Worm (Caenorhabditis elegans) whole organism, L4 larva: Measurements from ENCODE around the gene lpr-5.

ENCODE experiments used
- D1046.2 ChIP-seq: fragments of 200-800 bp; sonication (Bioruptor generic); IDR thresholded peaks from 2 replicates; pipeline ENCODE4 v1.3.6; 2022; ENCODE audit warnings: missing genetic modification characterization, missing compliant biosample characterization
- F10B5.3 ChIP-seq: sonication (generic microtip); optimal IDR thresholded peaks from 2 replicates; lab custom pipeline; 2016; ENCODE audit warnings: mild to moderate bottlenecking, missing genetic modification characterization, missing compliant biosample characterization
- F44E2.7 ChIP-seq: fragments of 200-800 bp; sonication (Bioruptor generic); IDR thresholded peaks from 2 replicates; pipeline ENCODE4 v2.1.2; 2022; ENCODE audit warnings: missing genetic modification characterization, missing compliant biosample characterization
- F49E8.2 ChIP-seq: sonication (generic microtip); optimal IDR thresholded peaks from 2 replicates; lab custom pipeline; 2016; ENCODE audit warnings: missing compliant biosample characterization, mild to moderate bottlenecking, missing genetic modification characterization, borderline replicate concordance
- T26A8.4 ChIP-seq: fragments of 200-800 bp; sonication (Bioruptor generic); IDR thresholded peaks from 2 replicates; pipeline ENCODE4 v1.3.6; 2022; ENCODE audit warnings: missing genetic modification characterization, missing compliant biosample characterization
- Y48G9A.11 ChIP-seq: fragments of 200-800 bp; sonication (Bioruptor generic); IDR thresholded peaks from 2 replicates; pipeline ENCODE4 v1.3.6; 2022; ENCODE audit warnings: missing genetic modification reagents, missing genetic modification characterization, missing compliant biosample characterization
- Y5F2A.4 ChIP-seq: fragments of 200-800 bp; sonication (Bioruptor generic); optimal IDR thresholded peaks from 2 replicates; lab custom pipeline; 2018; ENCODE audit warnings: mild to moderate bottlenecking, missing genetic modification characterization, missing compliant biosample characterization
- Y75B8A.6 ChIP-seq: fragments of 200-800 bp; sonication (Bioruptor generic); IDR thresholded peaks from 2 replicates; pipeline ENCODE4 v1.3.6; 2022; ENCODE audit warnings: missing genetic modification reagents, missing genetic modification characterization, missing compliant biosample characterization
- ZK337.2 ChIP-seq: fragments of 200-800 bp; sonication (Bioruptor generic); IDR thresholded peaks from 2 replicates; pipeline ENCODE4 v1.3.6; 2022; ENCODE audit warnings: missing genetic modification reagents, missing genetic modification characterization, missing compliant biosample characterization
- ZK546.5 ChIP-seq, 2 experiments: sonication (generic microtip); optimal IDR thresholded peaks; 2 replicates each; lab custom pipeline; 2017; ENCODE audit warnings: missing biosample characterization in 2 of 2, missing genetic modification characterization in 2 of 2
- aha-1 ChIP-seq: fragments of 150-350 bp; peaks from one replicate; lab custom pipeline; 2014; ENCODE audit warnings: missing biosample characterization, missing genetic modification characterization
- aly-2 ChIP-seq: sonication (generic microtip); optimal IDR thresholded peaks from 2 replicates; lab custom pipeline; 2018; ENCODE audit warnings: missing biosample characterization, missing genetic modification characterization
- cey-2 ChIP-seq: sonication (generic microtip); optimal IDR thresholded peaks from 3 replicates; lab custom pipeline; 2017; ENCODE audit warnings: missing genetic modification characterization, mild to moderate bottlenecking, missing compliant biosample characterization, antibody characterized with exemption, borderline replicate concordance; ENCODE audit not compliant: insufficient read depth
- ctbp-1 ChIP-seq: fragments of 200-800 bp; sonication (Bioruptor generic); IDR thresholded peaks from 2 replicates; pipeline ENCODE4 v1.3.6; 2022; ENCODE audit warnings: missing genetic modification reagents, missing genetic modification characterization, missing compliant biosample characterization
- daf-12 ChIP-seq: fragments of 150-350 bp; optimal IDR thresholded peaks from 2 replicates; lab custom pipeline; 2014; ENCODE audit warnings: missing biosample characterization, missing genetic modification reagents, missing genetic modification characterization
- dmd-9 ChIP-seq: fragments of 200-800 bp; sonication (Bioruptor generic); IDR thresholded peaks from 2 replicates; pipeline ENCODE4 v1.3.6; 2022; ENCODE audit warnings: missing genetic modification reagents, missing genetic modification characterization, missing compliant biosample characterization
- dve-1 ChIP-seq: sonication (generic microtip); optimal IDR thresholded peaks from 2 replicates; lab custom pipeline; 2017; ENCODE audit warnings: antibody characterized with exemption, mild to moderate bottlenecking, missing genetic modification characterization, missing compliant biosample characterization; ENCODE audit not compliant: insufficient read depth
- fos-1 ChIP-seq: fragments of 150-350 bp; optimal IDR thresholded peaks from 2 replicates; lab custom pipeline; 2014; ENCODE audit warnings: missing biosample characterization, missing genetic modification characterization
- hlh-11 ChIP-seq: fragments of 200-800 bp; sonication (Bioruptor generic); optimal IDR thresholded peaks from 2 replicates; lab custom pipeline; 2018; ENCODE audit warnings: mild to moderate bottlenecking, missing genetic modification characterization, missing compliant biosample characterization
- hlh-30 ChIP-seq: sonication (generic microtip); optimal IDR thresholded peaks from 2 replicates; lab custom pipeline; 2017; ENCODE audit warnings: antibody characterized with exemption, mild to moderate bottlenecking, missing genetic modification characterization, missing compliant biosample characterization; ENCODE audit not compliant: insufficient read depth
- hmg-1.1 ChIP-seq: fragments of 200-800 bp; sonication (Bioruptor generic); IDR thresholded peaks from 2 replicates; pipeline ENCODE4 v1.3.6; 2022; ENCODE audit warnings: missing genetic modification reagents, missing genetic modification characterization, missing compliant biosample characterization
- lin-13 ChIP-seq: fragments of 150-350 bp; optimal IDR thresholded peaks from 2 replicates; lab custom pipeline; 2014; ENCODE audit warnings: missing biosample characterization, missing genetic modification reagents, missing genetic modification characterization
- lin-15B ChIP-seq: fragments of 150-350 bp; sonication (generic microtip); optimal IDR thresholded peaks from 3 replicates; lab custom pipeline; 2014; ENCODE audit warnings: missing biosample characterization, missing genetic modification characterization
- lir-3 ChIP-seq: sonication (generic microtip); optimal IDR thresholded peaks from 2 replicates; lab custom pipeline; 2016; ENCODE audit warnings: mild to moderate bottlenecking, missing genetic modification characterization, missing compliant biosample characterization
- lsy-2 ChIP-seq, 2 experiments: fragments of 150-350 bp in 1 of 2; sonication (generic microtip) in 1 of 2; optimal IDR thresholded peaks; 2 replicates each; lab custom pipeline; 2014 to 2017; ENCODE audit warnings: missing biosample characterization in 2 of 2, missing genetic modification characterization in 2 of 2
- mdl-1 ChIP-seq, 2 experiments: fragments of 150-350 bp in 1 of 2; sonication (generic microtip) in 1 of 2; optimal IDR thresholded peaks; 2 replicates each; lab custom pipeline; 2014 to 2017; ENCODE audit warnings: missing biosample characterization in 2 of 2, missing genetic modification characterization in 2 of 2
- mdt-29 ChIP-seq: fragments of 200-800 bp; sonication (Bioruptor generic); IDR thresholded peaks from 2 replicates; pipeline ENCODE4 v1.3.6; 2022; ENCODE audit warnings: missing genetic modification reagents, missing genetic modification characterization, missing compliant biosample characterization
- mep-1 ChIP-seq: fragments of 150-350 bp; sonication (generic microtip); optimal IDR thresholded peaks from 3 replicates; lab custom pipeline; 2014; ENCODE audit warnings: missing biosample characterization, missing genetic modification characterization
- mes-2 ChIP-seq: sonication (generic microtip); optimal IDR thresholded peaks from 2 replicates; lab custom pipeline; 2016; ENCODE audit warnings: missing genotype, mild to moderate bottlenecking, missing genetic modification characterization, missing compliant biosample characterization; ENCODE audit not compliant: poor library complexity, severe bottlenecking
- nhr-25 ChIP-seq: sonication (generic microtip); optimal IDR thresholded peaks from 2 replicates; lab custom pipeline; 2017; ENCODE audit warnings: missing genetic modification characterization, mild to moderate bottlenecking, missing compliant biosample characterization, antibody characterized with exemption, moderate library complexity, borderline replicate concordance; ENCODE audit not compliant: insufficient read depth
- nhr-41 ChIP-seq: fragments of 200-800 bp; sonication (Bioruptor generic); IDR thresholded peaks from 2 replicates; pipeline ENCODE4 v1.3.6; 2022; ENCODE audit warnings: missing genetic modification reagents, missing genetic modification characterization, missing compliant biosample characterization
- nhr-6 ChIP-seq: fragments of 150-350 bp; optimal IDR thresholded peaks from 2 replicates; lab custom pipeline; 2014; ENCODE audit warnings: missing biosample characterization, missing genetic modification characterization
- nhr-76 ChIP-seq: fragments of 150-350 bp; optimal IDR thresholded peaks from 2 replicates; lab custom pipeline; 2014; ENCODE audit warnings: missing biosample characterization, missing genetic modification characterization
- pqm-1 ChIP-seq: sonication (generic microtip); optimal IDR thresholded peaks from 2 replicates; lab custom pipeline; 2017; ENCODE audit warnings: missing biosample characterization, missing genetic modification characterization
- saeg-2 ChIP-seq: fragments of 200-800 bp; sonication (Bioruptor generic); IDR thresholded peaks from 2 replicates; pipeline ENCODE4 v1.3.6; 2022; ENCODE audit warnings: missing genetic modification reagents, missing genetic modification characterization, missing compliant biosample characterization
- sdz-12 ChIP-seq: fragments of 200-800 bp; sonication (Bioruptor generic); optimal IDR thresholded peaks from 2 replicates; lab custom pipeline; 2018; ENCODE audit warnings: mild to moderate bottlenecking, missing genetic modification characterization, missing compliant biosample characterization
- skn-1 ChIP-seq: fragments of 150-350 bp; optimal IDR thresholded peaks from 2 replicates; lab custom pipeline; 2014; ENCODE audit warnings: missing biosample characterization, missing genetic modification characterization
- snpc-1.2 ChIP-seq: fragments of 200-800 bp; sonication (Bioruptor generic); IDR thresholded peaks from 2 replicates; pipeline ENCODE4 v1.3.6; 2022; ENCODE audit warnings: missing genetic modification reagents, missing genetic modification characterization, missing compliant biosample characterization
- spr-1 ChIP-seq: sonication (generic microtip); optimal IDR thresholded peaks from 2 replicates; lab custom pipeline; 2016; ENCODE audit warnings: mild to moderate bottlenecking, missing genetic modification characterization, missing compliant biosample characterization
- zag-1 ChIP-seq: fragments of 150-350 bp; optimal IDR thresholded peaks from 2 replicates; lab custom pipeline; 2014; ENCODE audit warnings: missing biosample characterization, missing genetic modification characterization
- zfp-2 ChIP-seq: sonication (generic microtip); optimal IDR thresholded peaks from 2 replicates; lab custom pipeline; 2016; ENCODE audit warnings: mild to moderate bottlenecking, missing genetic modification characterization, missing compliant biosample characterization
- zfp-3 ChIP-seq: fragments of 200-800 bp; sonication (Bioruptor generic); conservative IDR thresholded peaks from 2 replicates; pipeline ENCODE4 v1.3.6; 2022; ENCODE audit warnings: missing genetic modification reagents, missing genetic modification characterization, missing compliant biosample characterization
- zip-11 ChIP-seq: fragments of 200-800 bp; sonication (Bioruptor generic); IDR thresholded peaks from 2 replicates; pipeline ENCODE4 v1.3.6; 2022; ENCODE audit warnings: missing genetic modification characterization, missing compliant biosample characterization
- zip-2 ChIP-seq: fragments of 150-350 bp; optimal IDR thresholded peaks from 2 replicates; lab custom pipeline; 2014; ENCODE audit warnings: missing biosample characterization, missing genetic modification characterization

lpr-5 gene

ce11 chrX:11014394-11015280, 47.3 kb upstream of the lpr-5 start (continued):
- TF ChIP-seq F10B5.3 (tag; lab: Kevin White, UChicago) (no peak), T26A8.4 (no peak), skn-1 (tag; lab: Kevin White, UChicago) (no peak), aha-1 (tag; lab: Kevin White, UChicago) (peak; percentile 41), lin-13 (GFP tag; lab: Kevin White, UChicago) (no peak), hlh-11 (tag; lab: Kevin White, UChicago) (peak; percentile 42), aly-2 (tag; lab: Kevin White, UChicago) (no peak), nhr-41 (GFP tag; lab: Robert Waterston, UW) (no peak), D1046.2 (no peak), zip-2 (tag; lab: Kevin White, UChicago) (no peak), pqm-1 (no peak), lir-3 (no peak), daf-12 (tag; lab: Kevin White, UChicago) (no peak), hlh-30 (tag; lab: Kevin White, UChicago) (peak; percentile 47)

DNA sequence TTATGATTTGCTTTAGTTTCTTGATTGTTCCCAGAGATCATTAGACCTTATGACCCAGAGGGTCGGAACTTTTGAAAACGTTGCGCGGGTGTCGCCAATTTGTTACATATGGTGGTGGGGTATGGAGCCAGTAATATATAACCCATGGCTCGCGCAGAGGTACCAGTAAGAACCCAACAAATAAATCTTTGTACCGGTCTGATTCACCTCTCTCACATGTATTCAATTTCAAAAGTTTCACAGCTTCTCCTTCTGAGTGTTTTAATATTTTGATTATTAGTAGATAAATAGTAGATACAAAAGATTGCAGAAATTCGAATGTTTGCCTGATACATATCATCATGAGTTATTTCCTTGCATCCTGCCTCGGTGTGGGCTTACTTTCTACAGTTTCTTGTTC, 45.8 kb upstream of the lpr-5 start, which contains the start of gene egl-15:
Gene egl-15 (plus strand): TSS at position 301 of the 400 bp plus-strand sequence.
- TF ChIP-seq hlh-11 (tag; lab: Kevin White, UChicago), result no peak
- TF ChIP-seq zfp-2 (tag; lab: Kevin White, UChicago), result no peak
- no peak for TF ChIP-seq lin-15B (tag; lab: Kevin White, UChicago)
- TF ChIP-seq sdz-12 (GFP tag; lab: Kevin White, UChicago), result no peak
- no peak for TF ChIP-seq zag-1 (tag; lab: Kevin White, UChicago)
- no peak for TF ChIP-seq Y48G9A.11 (GFP tag; lab: Robert Waterston, UW)
- TF ChIP-seq dve-1, result no peak
- TF ChIP-seq hmg-1.1 (GFP tag; lab: Robert Waterston, UW), result no peak
- no peak for TF ChIP-seq nhr-76
- no peak for TF ChIP-seq spr-1 (tag; lab: Kevin White, UChicago)
- TF ChIP-seq dmd-9 (GFP tag; lab: Robert Waterston, UW), result no peak
- no peak for TF ChIP-seq mdl-1 (tag; optimal IDR thresholded peaks at IDR 0.05; lab: Kevin White, UChicago)
- TF ChIP-seq zip-11 (GFP tag; lab: Robert Waterston, UW), result no peak

DNA sequence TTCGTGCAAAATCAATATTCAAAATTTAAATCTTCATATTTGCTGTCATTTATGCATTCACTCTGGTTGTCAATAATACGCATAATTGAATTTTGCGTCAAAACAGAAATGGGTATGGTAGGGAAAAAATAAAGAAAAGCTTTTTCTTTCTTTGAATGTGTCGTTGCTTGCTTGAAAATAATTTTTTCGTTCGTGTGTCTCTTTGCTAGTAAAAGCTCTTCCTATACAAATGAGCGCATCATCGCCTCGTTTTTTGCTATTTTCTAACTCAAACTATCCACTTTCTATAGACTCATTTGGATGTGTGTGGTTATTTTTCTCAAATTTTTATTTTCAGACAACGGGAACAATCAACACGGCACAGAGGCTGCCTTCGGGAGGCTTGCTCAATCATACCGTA, 33.3 kb upstream of the lpr-5 start, which contains the start of gene ldb-1:
Gene ldb-1 (plus strand): TSS at position 301 of the 400 bp plus-strand sequence.
- TF ChIP-seq nhr-25 (tag; lab: Kevin White, UChicago) (no peak), ZK546.5 (tag; optimal IDR thresholded peaks at IDR 0.05; lab: Kevin White, UChicago) (no peak), zfp-2 (tag; lab: Kevin White, UChicago) (no peak), lin-13 (GFP tag; lab: Kevin White, UChicago) (no peak), pqm-1 (no peak), saeg-2 (no peak), ZK337.2 (no peak)

ce11 chrX:11031047-11031695, 30.8 kb upstream of the lpr-5 start:
- TF ChIP-seq Y5F2A.4 (GFP tag; lab: Kevin White, UChicago) (no peak), zip-2 (tag; lab: Kevin White, UChicago) (no peak), cey-2 (no peak), hmg-1.1 (GFP tag; lab: Robert Waterston, UW) (peak; percentile 87), fos-1 (tag; lab: Kevin White, UChicago) (no peak), zfp-3 (GFP tag; lab: Robert Waterston, UW) (no peak), mep-1 (tag; lab: Kevin White, UChicago) (peak; percentile 92), snpc-1.2 (GFP tag; lab: Robert Waterston, UW) (no peak), ctbp-1 (GFP tag; lab: Robert Waterston, UW) (peak; percentile 96), F44E2.7 (GFP tag; lab: Robert Waterston, UW) (no peak), nhr-6 (tag; lab: Kevin White, UChicago) (peak; percentile 77), lsy-2 (tag; optimal IDR thresholded peaks at IDR 0.05; lab: Kevin White, UChicago) (peak; percentile 52 to 87), F49E8.2 (no peak), Y75B8A.6 (GFP tag; lab: Robert Waterston, UW) (no peak), mes-2 (tag; lab: Kevin White, UChicago) (peak; percentile 85), mdt-29 (GFP tag; lab: Robert Waterston, UW) (no peak)
